Fruit fly (Drosophila melanogaster) whole organism, embryonic: ENCODE data around the gene Jhbp16.
A peak's percentile ranks its signal among the peaks of the same experiment; 100 is the strongest.

Experiments used
- Adf1 ChIP-seq: fragments of 200-800 bp; sonication (Bioruptor generic); IDR thresholded peaks from 2 replicates; pipeline ENCODE4 v1.3.6; 2022; ENCODE audit warnings: missing biosample characterization, missing genetic modification characterization
- Antp ChIP-seq: fragments of 200-800 bp; sonication (Bioruptor generic); optimal IDR thresholded peaks from 3 replicates; lab custom pipeline; 2016; ENCODE audit warnings: missing biosample characterization, missing genetic modification characterization
- Atf6 ChIP-seq: fragments of 200-800 bp; sonication (Bioruptor generic); IDR thresholded peaks from 2 replicates; pipeline ENCODE4 v1.3.6; 2022; ENCODE audit warnings: missing biosample characterization, missing genetic modification characterization
- B-H1 ChIP-seq: fragments of 200-800 bp; sonication (Bioruptor generic); IDR thresholded peaks from 3 replicates; pipeline ENCODE4 v1.3.6; 2022; ENCODE audit warnings: missing biosample characterization, missing genetic modification characterization
- CG11085 ChIP-seq: fragments of 200-800 bp; sonication (Bioruptor generic); IDR thresholded peaks from 2 replicates; pipeline ENCODE4 v1.3.6; 2022; ENCODE audit warnings: missing biosample characterization, missing genetic modification characterization
- CG12942 ChIP-seq: fragments of 200-800 bp; sonication (Bioruptor generic); optimal IDR thresholded peaks from 3 replicates; lab custom pipeline; 2016; ENCODE audit warnings: missing biosample characterization, missing genetic modification characterization
- CG14441 ChIP-seq: fragments of 200-800 bp; sonication (Bioruptor generic); IDR thresholded peaks from 2 replicates; pipeline ENCODE4 v1.3.6; 2022; ENCODE audit warnings: missing biosample characterization, missing genetic modification characterization
- CG1529 ChIP-seq: fragments of 200-800 bp; sonication (Bioruptor generic); optimal IDR thresholded peaks from 3 replicates; lab custom pipeline; 2018; ENCODE audit warnings: missing biosample characterization, missing genetic modification characterization
- CG15514 ChIP-seq: fragments of 200-800 bp; sonication (Bioruptor generic); optimal IDR thresholded peaks from 3 replicates; lab custom pipeline; 2017; ENCODE audit warnings: missing biosample characterization, missing genetic modification characterization, mild to moderate bottlenecking, moderate library complexity, missing genetic modification reagents
- CG1602 ChIP-seq: fragments of 200-800 bp; sonication (Bioruptor generic); optimal IDR thresholded peaks from 3 replicates; lab custom pipeline; 2016; ENCODE audit warnings: missing biosample characterization, missing genetic modification characterization
- CG2199 ChIP-seq: fragments of 200-800 bp; sonication (Bioruptor generic); IDR thresholded peaks from 3 replicates; pipeline ENCODE4 v1.3.6; 2022; ENCODE audit warnings: missing biosample characterization, missing genetic modification characterization
- CG2678 ChIP-seq: fragments of 200-800 bp; sonication (Bioruptor generic); optimal IDR thresholded peaks from 3 replicates; lab custom pipeline; 2019; ENCODE audit warnings: missing biosample characterization, mild to moderate bottlenecking, missing genetic modification characterization, moderate library complexity
- CG2889 ChIP-seq: fragments of 200-800 bp; sonication (Bioruptor generic); IDR thresholded peaks from 3 replicates; pipeline ENCODE4 v1.3.6; 2022; ENCODE audit warnings: missing biosample characterization, missing genetic modification characterization
- CG30431 ChIP-seq: fragments of 200-800 bp; sonication (Bioruptor generic); optimal IDR thresholded peaks from 2 replicates; lab custom pipeline; 2017; ENCODE audit warnings: missing biosample characterization, missing genetic modification characterization
- CG31388 ChIP-seq: fragments of 200-800 bp; sonication (Bioruptor generic); optimal IDR thresholded peaks from 2 replicates; lab custom pipeline; 2016; ENCODE audit warnings: missing biosample characterization, missing genetic modification characterization
- CG3407 ChIP-seq: fragments of 200-800 bp; sonication (Bioruptor generic); optimal IDR thresholded peaks from 2 replicates; lab custom pipeline; 2018; ENCODE audit warnings: missing biosample characterization, mild to moderate bottlenecking, missing genetic modification characterization
- CG3726 ChIP-seq: fragments of 200-800 bp; sonication (Bioruptor generic); IDR thresholded peaks from 3 replicates; pipeline ENCODE4, ENCODE4 v1.3.6; 2022; ENCODE audit warnings: missing biosample characterization, missing genetic modification characterization
- CG6854 ChIP-seq: fragments of 200-800 bp; sonication (Bioruptor generic); optimal IDR thresholded peaks from 3 replicates; lab custom pipeline; 2017; ENCODE audit warnings: missing biosample characterization, mild to moderate bottlenecking, missing genetic modification characterization
- CG7372 ChIP-seq: fragments of 200-800 bp; sonication (Bioruptor generic); IDR thresholded peaks from 2 replicates; pipeline ENCODE4 v1.3.6; 2022; ENCODE audit warnings: missing biosample characterization, missing genetic modification characterization
- CG8944 ChIP-seq: fragments of 200-800 bp; sonication (Bioruptor generic); optimal IDR thresholded peaks from 3 replicates; lab custom pipeline; 2016; ENCODE audit warnings: missing biosample characterization, missing genetic modification characterization
- CG9609 ChIP-seq: fragments of 200-800 bp; sonication (Bioruptor generic); optimal IDR thresholded peaks from 3 replicates; lab custom pipeline; 2016; ENCODE audit warnings: missing biosample characterization, missing genetic modification characterization
- CG9727 ChIP-seq: fragments of 200-800 bp; sonication (Bioruptor generic); optimal IDR thresholded peaks from 3 replicates; lab custom pipeline; 2017; ENCODE audit warnings: missing biosample characterization, mild to moderate bottlenecking, missing genetic modification characterization
- CG9797 ChIP-seq: fragments of 200-800 bp; sonication (Bioruptor generic); optimal IDR thresholded peaks from 3 replicates; lab custom pipeline; 2018; ENCODE audit warnings: missing biosample characterization, mild to moderate bottlenecking, missing genetic modification characterization
- Dip2 ChIP-seq: fragments of 200-800 bp; sonication (Bioruptor generic); IDR thresholded peaks from 2 replicates; pipeline ENCODE4 v1.3.6; 2022; ENCODE audit warnings: missing biosample characterization, missing genetic modification characterization
- Dref ChIP-seq: fragments of 200-800 bp; sonication (Bioruptor generic); IDR thresholded peaks from 2 replicates; pipeline ENCODE4 v1.3.6; 2022; ENCODE audit warnings: missing biosample characterization, missing genetic modification characterization
- E2f1 ChIP-seq: fragments of 200-800 bp; sonication (Bioruptor generic); IDR thresholded peaks from 2 replicates; pipeline ENCODE4 v1.3.6; 2022; ENCODE audit warnings: missing biosample characterization, missing genetic modification characterization
- ERR ChIP-seq: fragments of 200-800 bp; sonication (Bioruptor generic); optimal IDR thresholded peaks from 2 replicates; lab custom pipeline; 2016; ENCODE audit warnings: missing biosample characterization, missing genetic modification characterization
- H2.0 ChIP-seq: fragments of 200-800 bp; sonication (Bioruptor generic); IDR thresholded peaks from 2 replicates; pipeline ENCODE4 v1.3.6; 2022; ENCODE audit warnings: missing biosample characterization, missing genetic modification characterization
- Hand ChIP-seq: fragments of 200-800 bp; sonication (Bioruptor generic); optimal IDR thresholded peaks from 2 replicates; lab custom pipeline; 2017; ENCODE audit warnings: mild to moderate bottlenecking, missing biosample characterization, missing genetic modification reagents, missing genetic modification characterization
- Lhr ChIP-seq: fragments of 200-800 bp; sonication (Bioruptor generic); optimal IDR thresholded peaks from 3 replicates; lab custom pipeline; 2017; ENCODE audit warnings: mild to moderate bottlenecking, missing biosample characterization, missing genetic modification reagents, missing genetic modification characterization
- Neu2 ChIP-seq: fragments of 200-800 bp; sonication (Bioruptor generic); optimal IDR thresholded peaks from 3 replicates; lab custom pipeline; 2016; ENCODE audit warnings: missing biosample characterization, missing genetic modification characterization, borderline replicate concordance
- PHDP ChIP-seq: fragments of 200-800 bp; sonication (Bioruptor generic); optimal IDR thresholded peaks from 3 replicates; lab custom pipeline; 2018; ENCODE audit warnings: missing biosample characterization, mild to moderate bottlenecking, missing genetic modification characterization, moderate library complexity
- Side ChIP-seq: fragments of 200-800 bp; sonication (Bioruptor generic); optimal IDR thresholded peaks from 2 replicates; lab custom pipeline; 2016; ENCODE audit warnings: missing biosample characterization, missing genetic modification characterization
- Trl ChIP-seq, 3 experiments: fragments of >200 bp in 2 of 3; fragments of 200-800 bp in 1 of 3; sonication (Bioruptor generic) in 1 of 3; optimal IDR thresholded peaks; 2 replicates in 1 of 3; 3 replicates in 2 of 3; lab custom pipeline; 2016 to 2017; ENCODE audit warnings: missing biosample characterization in 1 of 3, missing genetic modification characterization in 1 of 3
- ash1 ChIP-seq: fragments of 200-800 bp; sonication (Bioruptor generic); optimal IDR thresholded peaks from 2 replicates; lab custom pipeline; 2018; ENCODE audit warnings: missing biosample characterization, mild to moderate bottlenecking, missing genetic modification characterization
- croc ChIP-seq: fragments of 200-800 bp; sonication (Bioruptor generic); conservative IDR thresholded peaks from 3 replicates; pipeline ENCODE4 v1.3.6; 2022; ENCODE audit warnings: missing biosample characterization, missing genetic modification characterization
- ham ChIP-seq: fragments of 200-800 bp; sonication (Bioruptor generic); IDR thresholded peaks from 2 replicates; pipeline ENCODE4 v1.3.6; 2022; ENCODE audit warnings: missing biosample characterization, missing genetic modification characterization
- kni ChIP-seq: fragments of 200-800 bp; sonication (Bioruptor generic); optimal IDR thresholded peaks from 3 replicates; lab custom pipeline; 2017; ENCODE audit warnings: mild to moderate bottlenecking, missing biosample characterization, missing genetic modification reagents, missing genetic modification characterization
- nom ChIP-seq: fragments of 200-800 bp; sonication (Bioruptor generic); optimal IDR thresholded peaks from 2 replicates; lab custom pipeline; 2017; ENCODE audit warnings: missing biosample characterization, missing genetic modification characterization, mild to moderate bottlenecking, moderate library complexity, missing genetic modification reagents
- org-1 ChIP-seq: fragments of 200-800 bp; sonication (Bioruptor generic); optimal IDR thresholded peaks from 2 replicates; lab custom pipeline; 2017; ENCODE audit warnings: missing biosample characterization, missing genetic modification characterization
- pfk ChIP-seq: fragments of 200-800 bp; sonication (Bioruptor generic); optimal IDR thresholded peaks from 2 replicates; lab custom pipeline; 2018; ENCODE audit warnings: missing biosample characterization, mild to moderate bottlenecking, missing genetic modification characterization, moderate library complexity
- phol ChIP-seq: fragments of 200-800 bp; sonication (Bioruptor generic); optimal IDR thresholded peaks from 3 replicates; lab custom pipeline; 2018; ENCODE audit warnings: missing biosample characterization, mild to moderate bottlenecking, missing genetic modification characterization, moderate library complexity
- ranshi ChIP-seq: fragments of 200-800 bp; sonication (Bioruptor generic); IDR thresholded peaks from 2 replicates; pipeline ENCODE4 v1.3.6; 2022; ENCODE audit warnings: missing biosample characterization, missing genetic modification characterization
- repo ChIP-seq: fragments of 200-800 bp; sonication (Bioruptor generic); optimal IDR thresholded peaks from 2 replicates; lab custom pipeline; 2016; ENCODE audit warnings: missing biosample characterization, missing genetic modification characterization
- sens ChIP-seq: fragments of 200-800 bp; sonication (Bioruptor generic); peaks from one replicate; lab custom pipeline; 2016; ENCODE audit warnings: missing biosample characterization, missing genetic modification characterization
- sens-2 ChIP-seq: fragments of 200-800 bp; sonication (Bioruptor generic); IDR thresholded peaks from 2 replicates; pipeline ENCODE4 v1.3.6; 2022; ENCODE audit warnings: missing biosample characterization, missing genetic modification characterization
- sna ChIP-seq: fragments of 200-800 bp; sonication (Bioruptor generic); IDR thresholded peaks from 2 replicates; pipeline ENCODE4 v1.3.6; 2022; ENCODE audit warnings: missing biosample characterization, missing genetic modification characterization; ENCODE audit not compliant: partially characterized antibody
- so ChIP-seq: fragments of 200-800 bp; sonication (Bioruptor generic); IDR thresholded peaks from 3 replicates; pipeline ENCODE4 v1.3.6; 2022; ENCODE audit warnings: missing biosample characterization, missing genetic modification characterization
- wdn ChIP-seq: fragments of 200-800 bp; sonication (Bioruptor generic); IDR thresholded peaks from 2 replicates; pipeline ENCODE4 v1.3.6; 2022; ENCODE audit warnings: missing biosample characterization, missing genetic modification characterization
- wor ChIP-seq: fragments of 200-800 bp; sonication (Bioruptor generic); IDR thresholded peaks from 2 replicates; pipeline ENCODE4 v1.3.6; 2022; ENCODE audit warnings: missing biosample characterization, missing genetic modification characterization

The Jhbp16 gene

DNA sequence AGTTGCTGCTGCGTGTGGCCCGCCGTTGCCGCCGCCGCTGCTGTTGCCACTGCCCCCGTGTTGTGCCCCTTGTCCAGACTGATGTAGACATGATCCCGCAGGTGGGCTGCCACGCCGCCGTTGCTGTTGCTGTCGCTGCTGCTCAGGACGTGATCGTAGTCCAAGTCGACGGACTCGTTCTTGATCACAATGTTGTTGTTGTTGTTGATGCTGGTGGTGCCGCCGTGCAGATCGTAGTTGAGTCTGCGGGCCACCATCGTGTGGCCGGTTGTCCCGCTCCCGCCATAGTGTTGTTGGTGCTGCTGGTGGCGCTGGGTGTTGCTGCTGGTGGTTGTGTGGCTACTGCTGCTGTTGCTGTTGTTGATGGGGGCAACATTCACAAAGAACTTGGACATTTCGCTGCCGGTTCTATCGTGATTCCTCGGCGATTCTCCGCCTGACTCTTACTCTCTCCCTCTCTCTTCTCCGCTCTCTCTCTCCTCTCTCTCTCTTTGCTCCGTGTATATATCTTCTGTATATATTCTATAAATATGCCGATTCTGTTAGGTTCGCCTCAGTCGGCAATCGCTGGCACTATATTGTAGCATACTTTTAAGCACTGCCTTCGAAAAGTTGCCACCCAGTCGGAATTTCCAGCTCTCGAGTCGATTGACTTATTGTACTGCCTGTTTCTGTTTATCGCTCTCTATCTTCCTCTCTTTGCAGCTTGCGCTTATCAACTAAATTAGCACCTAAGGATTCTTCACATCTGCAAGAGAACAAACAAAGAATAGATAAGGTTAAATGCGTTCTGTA is 37.9 kb upstream of the Jhbp16 start (continued):
- TF ChIP-seq Side (GFP tag; lab: Kevin White, UChicago) (no peak), sens (GFP tag; lab: Kevin White, UChicago) (peak; percentile 67), H2.0 (GFP tag; lab: Robert Waterston, UW) (no peak), ERR (no peak), CG9797 (GFP tag; lab: Kevin White, UChicago) (no peak), Antp (GFP tag; lab: Kevin White, UChicago) (no peak), Lhr (peak; percentile 52), CG1602 (no peak), nom (GFP tag; lab: Kevin White, UChicago) (peak; percentile 12), Adf1 (GFP tag; lab: Robert Waterston, UW) (peak; percentile 51; the same call in 1 of the 2 replicates), CG14441 (GFP tag; lab: Robert Waterston, UW) (no peak), E2f1 (GFP tag; lab: Robert Waterston, UW) (0 out of 2 replicates have a peak, but pooled peaks have one; percentile 6), sens-2 (GFP tag; lab: Robert Waterston, UW) (no peak), Atf6 (GFP tag; lab: Robert Waterston, UW) (no peak), CG9609 (GFP tag; lab: Kevin White, UChicago) (no peak), CG3407 (no peak), Dref (GFP tag; lab: Robert Waterston, UW) (no peak), croc (GFP tag; lab: Robert Waterston, UW) (no peak), ranshi (GFP tag; lab: Robert Waterston, UW) (no peak), CG1529 (no peak), wdn (GFP tag; lab: Robert Waterston, UW) (no peak), org-1 (GFP tag; lab: Kevin White, UChicago) (no peak), CG31388 (no peak), CG30431 (GFP tag; lab: Kevin White, UChicago) (no peak), CG2889 (GFP tag; lab: Robert Waterston, UW) (no peak), Neu2 (GFP tag; lab: Kevin White, UChicago) (no peak), repo (no peak), Dip2 (GFP tag; lab: Robert Waterston, UW) (no peak), sna (GFP tag; lab: Robert Waterston, UW) (no peak; the same call in 1 of the 2 replicates), CG11085 (GFP tag; lab: Robert Waterston, UW) (no peak), CG15514 (peak; percentile 15), Hand (GFP tag; lab: Kevin White, UChicago) (no peak), phol (no peak), kni (GFP tag; lab: Kevin White, UChicago) (no peak), CG12942 (no peak), Trl (optimal IDR thresholded peaks at IDR 0.05; lab: Kevin White, UChicago) (peak; percentile 88 to 89), Trl (GFP tag; optimal IDR thresholded peaks at IDR 0.05; lab: Kevin White, UChicago) (no peak), CG8944 (GFP tag; lab: Kevin White, UChicago) (no peak), CG3726 (GFP tag; lab: Robert Waterston, UW) (no peak), B-H1 (GFP tag; lab: Robert Waterston, UW) (no peak), CG7372 (GFP tag; lab: Robert Waterston, UW) (no peak), ham (GFP tag; lab: Robert Waterston, UW) (no peak), PHDP (tag; lab: Kevin White, UChicago) (no peak), CG2199 (GFP tag; lab: Robert Waterston, UW) (peak; percentile 82; the same call in 2 of the 3 replicates), ash1 (no peak), so (GFP tag; lab: Robert Waterston, UW) (no peak; the same call in 2 of the 3 replicates), CG2678 (tag; lab: Kevin White, UChicago) (no peak), CG6854 (GFP tag; lab: Kevin White, UChicago) (no peak), pfk (GFP tag; lab: Kevin White, UChicago) (peak; percentile 0), wor (no peak), CG9727 (GFP tag; lab: Kevin White, UChicago) (no peak)
